Fruit fly (Drosophila melanogaster): ENCODE data around the gene CNMaR.

DNA sequence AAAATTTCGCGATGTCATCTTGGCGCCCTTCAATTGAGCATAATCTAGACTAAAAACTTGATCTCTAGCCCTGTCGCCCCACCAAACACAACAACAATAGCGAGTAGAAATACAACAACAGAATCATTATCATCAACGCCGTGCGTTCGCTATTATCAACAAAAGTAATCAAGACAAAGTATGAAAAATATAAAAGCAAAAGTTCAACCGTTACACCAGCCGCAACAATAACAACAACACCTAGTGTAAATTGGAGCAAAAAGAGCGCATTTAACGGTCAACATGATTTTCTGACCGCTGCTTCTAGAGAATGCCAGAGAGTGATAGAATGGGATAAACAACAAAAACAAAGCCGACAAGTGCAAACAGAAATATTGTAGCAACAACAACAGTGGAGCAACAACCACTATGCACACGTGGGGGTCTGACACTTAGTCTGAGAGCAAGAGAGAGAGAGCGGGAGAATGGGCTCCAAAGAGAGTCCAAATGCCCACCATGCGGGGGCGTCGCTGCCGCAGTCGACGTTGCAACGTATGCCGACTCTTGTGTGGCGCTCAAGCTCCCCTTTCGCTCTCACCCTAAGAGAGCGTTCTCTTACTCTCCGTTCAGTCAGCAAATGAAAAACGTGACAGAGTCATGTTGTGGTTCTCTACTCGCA is 48.5 kb downstream of the CNMaR start:
- TF ChIP-seq ttk (optimal IDR thresholded peaks at IDR 0.05) (no peak), Sin3A (optimal IDR thresholded peaks at IDR 0.05) (no peak), Myc (optimal IDR thresholded peaks at IDR 0.05) (no peak), psq (optimal IDR thresholded peaks at IDR 0.05) (no peak), h (optimal IDR thresholded peaks at IDR 0.05) (no peak), insv (optimal IDR thresholded peaks at IDR 0.05) (no peak)
